Worm (Caenorhabditis elegans): ENCODE measurements around the gene oac-56.

DNA sequence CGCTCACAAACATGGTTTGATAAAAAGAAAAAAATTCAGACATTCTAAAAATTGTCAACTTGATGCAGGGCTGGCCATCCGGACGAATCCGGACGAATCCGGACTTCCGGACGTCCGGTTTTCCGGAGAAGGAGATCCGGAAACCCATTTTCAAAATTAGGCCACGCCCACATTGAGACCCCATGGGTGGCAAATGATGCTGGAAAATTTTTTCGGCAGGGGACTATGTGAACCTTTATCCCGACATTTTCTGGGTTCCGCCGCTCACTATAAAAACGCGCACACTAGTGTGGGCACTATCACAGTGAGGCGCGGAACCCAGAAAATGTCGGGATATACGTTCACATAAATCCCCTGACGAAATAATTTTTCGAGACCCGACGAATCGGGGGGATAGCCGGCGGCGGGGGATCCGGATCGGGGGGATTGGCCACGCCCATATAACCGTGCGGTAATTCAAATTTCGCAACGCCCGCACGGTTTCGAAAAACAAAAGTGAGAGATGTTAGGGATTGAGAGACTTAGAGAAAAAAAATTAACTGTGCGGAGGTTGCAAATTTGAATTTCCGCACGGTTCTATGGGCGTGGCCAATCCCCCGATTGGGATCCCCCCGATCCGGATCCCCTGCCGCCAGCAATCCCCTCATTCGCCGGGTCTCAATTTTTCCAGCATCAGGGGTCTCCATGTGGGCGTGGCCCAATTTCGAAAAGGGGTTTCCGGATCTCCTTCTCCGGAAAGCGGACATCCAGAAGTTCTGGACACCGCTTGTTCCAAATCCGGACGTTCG lies 37.4 kb upstream of the oac-56 start:
- TF ChIP-seq skn-1 (tag; optimal IDR thresholded peaks at IDR 0.05) (no peak), C34F6.9 (tag; optimal IDR thresholded peaks at IDR 0.05) (no peak)

Data from whole organism, L2 larva.